Worm (Caenorhabditis elegans) whole organism, L3 larva: ENCODE measurements around the gene rsr-2.

ENCODE experiments used
- ZK546.5 ChIP-seq: sonication (generic microtip); optimal IDR thresholded peaks from 2 replicates; lab custom pipeline; 2017; ENCODE audit warnings: missing biosample characterization, missing genetic modification characterization
- ama-1 ChIP-seq: fragments of 150-350 bp; optimal IDR thresholded peaks from 2 replicates; lab custom pipeline; 2018
- ceh-16 ChIP-seq: sonication (generic microtip); optimal IDR thresholded peaks from 2 replicates; lab custom pipeline; 2017; ENCODE audit warnings: missing biosample characterization, missing genetic modification characterization
- ceh-28 ChIP-seq: fragments of 150-350 bp; optimal IDR thresholded peaks from 2 replicates; lab custom pipeline; 2014; ENCODE audit warnings: missing biosample characterization, missing genetic modification reagents, missing genetic modification characterization
- ceh-9 ChIP-seq: sonication (generic microtip); optimal IDR thresholded peaks from 2 replicates; lab custom pipeline; 2018; ENCODE audit warnings: missing biosample characterization, missing genetic modification characterization
- daf-12 ChIP-seq: fragments of 150-350 bp; optimal IDR thresholded peaks from 2 replicates; lab custom pipeline; 2014; ENCODE audit warnings: missing biosample characterization, missing genetic modification reagents, missing genetic modification characterization
- egl-5 ChIP-seq: fragments of 150-350 bp; optimal IDR thresholded peaks from 2 replicates; lab custom pipeline; 2017; ENCODE audit warnings: missing biosample characterization, missing genetic modification reagents, missing genetic modification characterization, inconsistent platforms
- elt-2 ChIP-seq: sonication (generic microtip); optimal IDR thresholded peaks from 2 replicates; lab custom pipeline; 2016; ENCODE audit warnings: missing genetic modification reagents, mild to moderate bottlenecking, missing genetic modification characterization, missing compliant biosample characterization
- elt-3 ChIP-seq, 3 experiments: fragments of 150-350 bp in 1 of 3; sonication (generic microtip) in 2 of 3; optimal IDR thresholded peaks; 2 replicates in 2 of 3; 4 replicates in 1 of 3; lab custom pipeline; 2014 to 2017; ENCODE audit warnings: missing biosample characterization in 3 of 3, missing genetic modification characterization in 3 of 3
- eor-1 ChIP-seq, 2 experiments: fragments of 150-350 bp; optimal IDR thresholded peaks; 2 replicates each; lab custom pipeline; 2014 to 2018; ENCODE audit warnings: missing biosample characterization in 2 of 2, missing genetic modification characterization in 2 of 2
- fkh-10 ChIP-seq: sonication (generic microtip); optimal IDR thresholded peaks from 2 replicates; lab custom pipeline; 2017; ENCODE audit warnings: missing biosample characterization, missing genetic modification reagents, missing genetic modification characterization
- fos-1 ChIP-seq: fragments of 150-350 bp; optimal IDR thresholded peaks from 2 replicates; lab custom pipeline; 2014; ENCODE audit warnings: missing biosample characterization, missing genetic modification characterization
- jun-1 ChIP-seq: fragments of 150-350 bp; optimal IDR thresholded peaks from 2 replicates; lab custom pipeline; 2014; ENCODE audit warnings: missing biosample characterization, missing genetic modification reagents, missing genetic modification characterization
- lin-39 ChIP-seq: fragments of 150-350 bp; optimal IDR thresholded peaks from 2 replicates; lab custom pipeline; 2018; ENCODE audit warnings: missing biosample characterization, missing genetic modification reagents, missing genetic modification characterization
- lsy-12 ChIP-seq: sonication (generic microtip); optimal IDR thresholded peaks from 2 replicates; lab custom pipeline; 2016; ENCODE audit warnings: mild to moderate bottlenecking, missing genetic modification characterization, missing compliant biosample characterization
- mdl-1 ChIP-seq: fragments of 150-350 bp; optimal IDR thresholded peaks from 2 replicates; lab custom pipeline; 2014; ENCODE audit warnings: missing biosample characterization, missing genetic modification characterization
- mml-1 ChIP-seq: fragments of 150-350 bp; sonication (generic microtip); optimal IDR thresholded peaks from 3 replicates; lab custom pipeline; 2014; ENCODE audit warnings: missing biosample characterization, missing genetic modification characterization
- nfya-1 ChIP-seq: sonication (generic microtip); optimal IDR thresholded peaks from 2 replicates; lab custom pipeline; 2017; ENCODE audit warnings: missing genetic modification characterization, mild to moderate bottlenecking, missing compliant biosample characterization, antibody characterized with exemption, moderate library complexity; ENCODE audit not compliant: insufficient read depth
- nhr-11 ChIP-seq: fragments of 150-350 bp; optimal IDR thresholded peaks from 2 replicates; lab custom pipeline; 2014; ENCODE audit warnings: missing biosample characterization, missing genetic modification characterization
- nhr-12 ChIP-seq: fragments of 150-350 bp; optimal IDR thresholded peaks from 2 replicates; lab custom pipeline; 2014; ENCODE audit warnings: missing biosample characterization, missing genetic modification characterization
- nhr-23 ChIP-seq: fragments of 150-350 bp; optimal IDR thresholded peaks from 2 replicates; lab custom pipeline; 2014; ENCODE audit warnings: missing biosample characterization, missing genetic modification reagents, missing genetic modification characterization
- nhr-237 ChIP-seq: fragments of 150-350 bp; optimal IDR thresholded peaks from 2 replicates; lab custom pipeline; 2014; ENCODE audit warnings: missing biosample characterization, missing genetic modification characterization
- nhr-25 ChIP-seq: sonication (generic microtip); optimal IDR thresholded peaks from 2 replicates; lab custom pipeline; 2017; ENCODE audit warnings: missing biosample characterization, missing genetic modification characterization
- nhr-43 ChIP-seq: sonication (generic microtip); optimal IDR thresholded peaks from 2 replicates; lab custom pipeline; 2016; ENCODE audit warnings: mild to moderate bottlenecking, missing genetic modification characterization, missing compliant biosample characterization; ENCODE audit not compliant: poor library complexity, severe bottlenecking
- nhr-67 ChIP-seq: fragments of 150-350 bp; optimal IDR thresholded peaks from 2 replicates; lab custom pipeline; 2014; ENCODE audit warnings: missing biosample characterization, missing genetic modification characterization
- nhr-77 ChIP-seq: fragments of 150-350 bp; optimal IDR thresholded peaks from 2 replicates; lab custom pipeline; 2014; ENCODE audit warnings: missing biosample characterization, missing genetic modification characterization
- pha-4 ChIP-seq: fragments of 150-350 bp; optimal IDR thresholded peaks from 2 replicates; lab custom pipeline; 2014; ENCODE audit warnings: missing biosample characterization, missing genetic modification reagents, missing genetic modification characterization
- pqm-1 ChIP-seq: fragments of 150-350 bp; optimal IDR thresholded peaks from 2 replicates; lab custom pipeline; 2017; ENCODE audit warnings: missing biosample characterization, missing genetic modification characterization, inconsistent platforms
- sea-2 ChIP-seq: fragments of 150-350 bp; sonication (generic microtip); optimal IDR thresholded peaks from 4 replicates; lab custom pipeline; 2014; ENCODE audit warnings: missing biosample characterization, missing genetic modification reagents, missing genetic modification characterization
- skn-1 ChIP-seq: fragments of 150-350 bp; optimal IDR thresholded peaks from 2 replicates; lab custom pipeline; 2014; ENCODE audit warnings: missing biosample characterization, missing genetic modification characterization
- tbx-2 ChIP-seq: sonication (generic microtip); optimal IDR thresholded peaks from 2 replicates; lab custom pipeline; 2016; ENCODE audit warnings: mild to moderate bottlenecking, missing genetic modification characterization, missing compliant biosample characterization
- unc-39 ChIP-seq: sonication (generic microtip); optimal IDR thresholded peaks from 4 replicates; lab custom pipeline; 2017; ENCODE audit warnings: missing biosample characterization, missing genetic modification characterization
- unc-62 ChIP-seq: fragments of 150-350 bp; sonication (generic microtip); optimal IDR thresholded peaks from 4 replicates; lab custom pipeline; 2014; ENCODE audit warnings: missing biosample characterization, missing genetic modification reagents, missing genetic modification characterization
- ztf-11 ChIP-seq: fragments of 150-350 bp; optimal IDR thresholded peaks from 2 replicates; lab custom pipeline; 2014; ENCODE audit warnings: missing biosample characterization, missing genetic modification characterization
- ztf-4 ChIP-seq: fragments of 150-350 bp; optimal IDR thresholded peaks from 2 replicates; lab custom pipeline; 2014; ENCODE audit warnings: missing biosample characterization, missing genetic modification characterization

The rsr-2 gene

DNA sequence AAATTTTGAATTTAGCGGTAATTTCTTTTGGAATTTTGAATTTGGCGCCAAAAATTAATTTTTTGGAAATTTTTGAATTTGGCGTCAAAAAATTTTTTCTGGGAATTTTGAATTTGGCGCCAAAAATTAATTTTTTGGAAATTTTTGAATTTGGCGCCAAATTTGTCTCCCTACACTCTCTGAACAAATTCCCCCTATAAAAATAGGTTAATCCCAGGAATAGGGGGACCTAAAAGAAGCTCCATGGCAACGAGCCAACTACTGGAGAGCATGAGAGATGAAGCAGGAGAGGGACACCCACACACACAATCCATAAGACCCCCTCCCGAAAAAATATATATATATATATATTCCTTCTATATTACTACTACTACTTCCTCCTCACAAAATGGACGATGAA is 22.2 kb upstream of the rsr-2 start, which contains the start of gene aqp-12:
aqp-12 (plus strand) TSS at position 301 of the 400 bp plus-strand sequence.
- TF ChIP-seq ama-1 (lab: Kevin White, UChicago) (no peak), fkh-10 (GFP tag; lab: Kevin White, UChicago) (no peak), nhr-11 (tag; lab: Kevin White, UChicago) (no peak), fos-1 (tag; lab: Kevin White, UChicago) (no peak), ceh-9 (tag; lab: Kevin White, UChicago) (no peak), daf-12 (tag; lab: Kevin White, UChicago) (no peak), lsy-12 (tag; lab: Kevin White, UChicago) (no peak), nhr-25 (tag; lab: Kevin White, UChicago) (no peak), nfya-1 (tag; lab: Kevin White, UChicago) (no peak), elt-2 (tag; lab: Kevin White, UChicago) (no peak), unc-39 (tag; lab: Kevin White, UChicago) (no peak), elt-3 (tag; optimal IDR thresholded peaks at IDR 0.05; lab: Kevin White, UChicago) (no peak), pha-4 (no peak), ztf-11 (tag; lab: Kevin White, UChicago) (no peak), egl-5 (tag; lab: Kevin White, UChicago) (no peak), mdl-1 (tag; lab: Kevin White, UChicago) (no peak), ceh-28 (tag; lab: Kevin White, UChicago) (no peak), ZK546.5 (tag; lab: Kevin White, UChicago) (no peak)

DNA sequence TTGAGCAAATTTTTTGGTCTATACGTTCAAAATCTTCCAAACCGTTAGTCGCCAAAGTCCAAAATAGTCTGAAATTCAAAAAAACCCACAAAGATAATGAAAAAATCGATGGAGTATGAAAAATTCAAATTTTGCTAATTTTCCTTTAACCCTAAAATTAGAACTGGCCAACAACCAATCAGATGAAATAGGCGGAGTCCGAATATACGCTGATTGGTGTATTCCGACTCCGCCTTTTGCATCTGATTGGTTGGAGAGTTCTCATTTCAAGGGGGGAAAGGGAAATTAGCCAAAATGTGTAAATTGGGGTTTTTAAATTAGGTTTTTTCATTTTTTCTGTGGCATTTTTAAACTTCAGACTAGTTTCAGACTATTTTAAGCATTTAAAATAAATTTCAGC is 20.5 kb upstream of the rsr-2 start:
- TF ChIP-seq nfya-1 (tag; lab: Kevin White, UChicago) (peak; percentile 91), mdl-1 (tag; lab: Kevin White, UChicago) (no peak)

DNA sequence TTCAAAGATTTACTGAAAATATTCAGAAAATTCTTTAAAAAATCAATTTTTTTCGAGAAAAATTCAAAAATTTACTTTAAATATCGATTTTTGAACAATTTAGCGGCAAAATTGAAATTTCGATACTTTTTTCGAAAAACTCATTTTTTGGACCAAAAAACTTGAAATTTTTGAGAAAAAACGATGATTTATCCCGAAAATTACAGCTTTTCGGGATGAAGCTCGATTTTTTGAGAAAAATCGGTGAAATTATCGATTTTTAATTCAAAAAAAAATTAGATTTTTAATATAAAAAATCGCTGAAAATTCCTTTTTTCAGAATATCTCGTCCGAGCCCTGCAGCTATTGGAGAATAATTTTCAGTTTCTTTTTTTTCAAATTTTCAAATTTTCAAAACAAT is 16.4 kb upstream of the rsr-2 start:
- no peak for TF ChIP-seq nhr-12
- peak; percentile 21 for TF ChIP-seq ceh-28 (tag; lab: Kevin White, UChicago)
- TF ChIP-seq pqm-1, result no peak
- TF ChIP-seq skn-1 (tag; lab: Kevin White, UChicago), result no peak
- no peak for TF ChIP-seq sea-2 (GFP tag; lab: Kevin White, UChicago)
- no peak for TF ChIP-seq unc-62

DNA sequence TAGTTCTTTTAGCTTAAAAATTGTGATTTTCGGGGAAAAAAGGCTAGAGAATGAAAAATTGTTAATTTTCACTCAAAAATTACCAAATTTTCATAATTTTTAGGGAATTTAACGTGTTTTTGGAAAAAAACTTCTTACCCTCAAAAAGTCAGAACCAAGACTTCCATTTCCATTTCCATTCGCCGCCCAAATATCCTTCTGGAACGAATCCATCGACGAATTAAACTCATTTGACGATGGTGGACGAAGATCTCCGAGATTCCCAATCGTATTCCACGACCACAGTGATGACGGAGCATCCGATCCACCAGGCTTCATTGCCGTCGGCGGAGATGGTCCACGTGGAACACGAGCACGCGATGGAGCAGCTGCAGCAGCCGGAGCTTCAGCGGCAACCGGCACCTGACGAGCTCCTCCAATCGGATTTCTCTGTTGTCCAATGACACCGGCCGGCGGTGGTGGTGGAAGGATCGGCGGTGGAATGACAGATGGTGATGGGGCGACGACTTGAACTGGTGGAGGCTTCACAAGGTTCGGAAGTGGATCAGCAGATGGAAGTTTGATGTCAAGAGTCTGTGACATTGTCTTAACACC is 13.4 kb upstream of the rsr-2 start:
- no peak for TF ChIP-seq pha-4
- no peak for TF ChIP-seq eor-1 (tag; optimal IDR thresholded peaks at IDR 0.05; lab: Kevin White, UChicago)
- TF ChIP-seq pqm-1, result no peak
- TF ChIP-seq jun-1 (tag; lab: Kevin White, UChicago), result no peak
- TF ChIP-seq ceh-16 (tag; lab: Kevin White, UChicago), result no peak
- TF ChIP-seq unc-39 (tag; lab: Kevin White, UChicago), result no peak
- TF ChIP-seq nhr-237, result no peak
- no peak for TF ChIP-seq elt-2 (tag; lab: Kevin White, UChicago)
- TF ChIP-seq nhr-67 (tag; lab: Kevin White, UChicago), result no peak
- no peak for TF ChIP-seq nhr-77 (tag; lab: Kevin White, UChicago)
- no peak for TF ChIP-seq fkh-10 (GFP tag; lab: Kevin White, UChicago)
- TF ChIP-seq ZK546.5 (tag; lab: Kevin White, UChicago), result no peak
- no peak for TF ChIP-seq ztf-11 (tag; lab: Kevin White, UChicago)
- TF ChIP-seq sea-2 (GFP tag; lab: Kevin White, UChicago), result no peak
- no peak for TF ChIP-seq ceh-28 (tag; lab: Kevin White, UChicago)
- no peak for TF ChIP-seq mml-1 (tag; lab: Kevin White, UChicago)
- TF ChIP-seq lin-39 (tag; lab: Kevin White, UChicago), result no peak
- TF ChIP-seq tbx-2 (tag; lab: Kevin White, UChicago), result no peak
- TF ChIP-seq ama-1 (lab: Kevin White, UChicago), result no peak

DNA sequence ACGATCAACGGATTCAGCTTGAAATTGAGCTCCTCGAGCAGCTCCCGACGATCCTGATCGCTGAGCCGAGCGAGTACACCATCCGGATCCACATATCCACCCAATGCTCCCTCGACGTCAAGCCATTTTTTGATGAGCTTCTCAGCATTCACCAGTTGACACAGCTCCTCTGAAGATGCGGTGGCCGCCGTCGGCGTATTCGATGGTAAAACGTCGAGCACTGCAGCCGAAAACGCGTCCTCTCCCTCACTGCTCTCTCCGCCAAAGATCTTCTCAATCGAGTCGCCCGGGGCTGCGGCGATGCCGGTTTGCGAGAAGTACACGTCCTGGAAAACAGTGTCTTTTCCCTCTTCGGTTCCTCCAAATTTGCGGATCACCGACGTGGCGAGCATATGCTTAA is 10.6 kb upstream of the rsr-2 start:
- TF ChIP-seq ztf-4 (tag; lab: Kevin White, UChicago), result no peak
- TF ChIP-seq nhr-23, result no peak
- TF ChIP-seq nhr-67 (tag; lab: Kevin White, UChicago), result no peak
- TF ChIP-seq nhr-43 (tag; lab: Kevin White, UChicago), result no peak
- no peak for TF ChIP-seq ZK546.5 (tag; lab: Kevin White, UChicago)
- no peak for TF ChIP-seq nhr-11 (tag; lab: Kevin White, UChicago)
- TF ChIP-seq, all 47 proteins: peak for 0
